Worm (Caenorhabditis elegans) whole organism, L4/young adult: ENCODE results near the gene clec-21.

Experiments
- W03F9.2 ChIP-seq: fragments of 150-350 bp; optimal IDR thresholded peaks from 2 replicates; lab custom pipeline; 2014; ENCODE audit warnings: missing biosample characterization, missing genetic modification characterization
- dao-5 ChIP-seq: sonication (generic microtip); optimal IDR thresholded peaks from 2 replicates; lab custom pipeline; 2016; ENCODE audit warnings: missing genotype, missing genetic modification characterization, moderate library complexity, missing compliant biosample characterization
- him-1 ChIP-seq: sonication (generic microtip); optimal IDR thresholded peaks from 2 replicates; lab custom pipeline; 2016; ENCODE audit warnings: missing genotype, missing genetic modification reagents, missing genetic modification characterization, missing compliant biosample characterization

ce11 chrII:1586305-1586704 lies 2.3 kb upstream of the clec-21 start, which contains the start of gene T07H3.8:
- TF ChIP-seq him-1, result no peak
- TF ChIP-seq W03F9.2 (tag; lab: Kevin White, UChicago), result no peak
- no peak for TF ChIP-seq dao-5
